Worm (Caenorhabditis elegans) whole organism, L4 larva: Measurements from ENCODE around the gene C50F4.4.

Source experiments
- D1046.2 ChIP-seq: fragments of 200-800 bp; sonication (Bioruptor generic); IDR thresholded peaks from 2 replicates; pipeline ENCODE4 v1.3.6; 2022; ENCODE audit warnings: missing genetic modification characterization, missing compliant biosample characterization
- F10B5.3 ChIP-seq: sonication (generic microtip); optimal IDR thresholded peaks from 2 replicates; lab custom pipeline; 2016; ENCODE audit warnings: mild to moderate bottlenecking, missing genetic modification characterization, missing compliant biosample characterization
- F26F4.8 ChIP-seq: fragments of 200-800 bp; sonication (Bioruptor generic); conservative IDR thresholded peaks from 2 replicates; pipeline ENCODE4 v1.3.6; 2022; ENCODE audit warnings: missing genetic modification characterization, missing compliant biosample characterization
- F44E2.7 ChIP-seq: fragments of 200-800 bp; sonication (Bioruptor generic); IDR thresholded peaks from 2 replicates; pipeline ENCODE4 v2.1.2; 2022; ENCODE audit warnings: missing genetic modification characterization, missing compliant biosample characterization
- F49E8.2 ChIP-seq: sonication (generic microtip); optimal IDR thresholded peaks from 2 replicates; lab custom pipeline; 2016; ENCODE audit warnings: missing compliant biosample characterization, mild to moderate bottlenecking, missing genetic modification characterization, borderline replicate concordance
- T26A8.4 ChIP-seq: fragments of 200-800 bp; sonication (Bioruptor generic); IDR thresholded peaks from 2 replicates; pipeline ENCODE4 v1.3.6; 2022; ENCODE audit warnings: missing genetic modification characterization, missing compliant biosample characterization
- Y105C5A.15 ChIP-seq: fragments of 200-800 bp; sonication (Bioruptor generic); IDR thresholded peaks from 2 replicates; pipeline ENCODE4 v1.3.6; 2022; ENCODE audit warnings: missing genetic modification characterization, missing compliant biosample characterization
- Y75B8A.6 ChIP-seq: fragments of 200-800 bp; sonication (Bioruptor generic); IDR thresholded peaks from 2 replicates; pipeline ENCODE4 v1.3.6; 2022; ENCODE audit warnings: missing genetic modification reagents, missing genetic modification characterization, missing compliant biosample characterization
- ZK546.5 ChIP-seq, 2 experiments: sonication (generic microtip); optimal IDR thresholded peaks; 2 replicates each; lab custom pipeline; 2017; ENCODE audit warnings: missing biosample characterization in 2 of 2, missing genetic modification characterization in 2 of 2
- aha-1 ChIP-seq: fragments of 150-350 bp; peaks from one replicate; lab custom pipeline; 2014; ENCODE audit warnings: missing biosample characterization, missing genetic modification characterization
- arid-1 ChIP-seq: fragments of 200-800 bp; sonication (Bioruptor generic); conservative IDR thresholded peaks from 2 replicates; pipeline ENCODE4 v1.3.6; 2022; ENCODE audit warnings: missing genetic modification reagents, missing genetic modification characterization, missing compliant biosample characterization
- ceh-20 ChIP-seq: fragments of 200-800 bp; sonication (Bioruptor generic); IDR thresholded peaks from 2 replicates; pipeline ENCODE4 v1.3.6; 2022; ENCODE audit warnings: missing genetic modification reagents, missing genetic modification characterization, missing compliant biosample characterization
- ceh-62 ChIP-seq: sonication (generic microtip); optimal IDR thresholded peaks from 2 replicates; lab custom pipeline; 2017; ENCODE audit warnings: missing biosample characterization, missing genetic modification characterization
- ctbp-1 ChIP-seq: fragments of 200-800 bp; sonication (Bioruptor generic); IDR thresholded peaks from 2 replicates; pipeline ENCODE4 v1.3.6; 2022; ENCODE audit warnings: missing genetic modification reagents, missing genetic modification characterization, missing compliant biosample characterization
- daf-16 ChIP-seq, 3 experiments: sonication (generic microtip); optimal IDR thresholded peaks; 2 replicates each; lab custom pipeline; 2016 to 2017; ENCODE audit warnings: missing genetic modification characterization in 3 of 3, missing genetic modification reagents in 3 of 3, mild to moderate bottlenecking in 2 of 3, missing compliant biosample characterization in 2 of 3, missing biosample characterization in 1 of 3, moderate library complexity in 1 of 3
- dmd-8 ChIP-seq: fragments of 200-800 bp; sonication (Bioruptor generic); IDR thresholded peaks from 2 replicates; pipeline ENCODE4 v1.3.6; 2022; ENCODE audit warnings: missing genetic modification characterization, missing compliant biosample characterization
- dpl-1 ChIP-seq: fragments of 150-350 bp; optimal IDR thresholded peaks from 2 replicates; lab custom pipeline; 2014; ENCODE audit warnings: missing biosample characterization, missing genetic modification reagents, missing genetic modification characterization
- duxl-1 ChIP-seq: sonication (generic microtip); optimal IDR thresholded peaks from 2 replicates; lab custom pipeline; 2016; ENCODE audit warnings: mild to moderate bottlenecking, missing genetic modification characterization, moderate library complexity, missing compliant biosample characterization; ENCODE audit not compliant: poor library complexity
- gei-8 ChIP-seq: fragments of 200-800 bp; sonication (Bioruptor generic); optimal IDR thresholded peaks from 2 replicates; lab custom pipeline; 2018; ENCODE audit warnings: mild to moderate bottlenecking, missing genetic modification characterization, missing compliant biosample characterization
- hif-1 ChIP-seq, 2 experiments: sonication (generic microtip); optimal IDR thresholded peaks; 2 replicates each; lab custom pipeline; 2016 to 2017; ENCODE audit warnings: missing compliant biosample characterization in 2 of 2, missing genetic modification characterization in 2 of 2, missing genetic modification reagents in 2 of 2, missing genotype in 2 of 2, mild to moderate bottlenecking in 1 of 2
- hlh-11 ChIP-seq: fragments of 200-800 bp; sonication (Bioruptor generic); optimal IDR thresholded peaks from 2 replicates; lab custom pipeline; 2018; ENCODE audit warnings: mild to moderate bottlenecking, missing genetic modification characterization, missing compliant biosample characterization
- hlh-30 ChIP-seq: sonication (generic microtip); optimal IDR thresholded peaks from 2 replicates; lab custom pipeline; 2017; ENCODE audit warnings: antibody characterized with exemption, mild to moderate bottlenecking, missing genetic modification characterization, missing compliant biosample characterization; ENCODE audit not compliant: insufficient read depth
- hmg-1.1 ChIP-seq: fragments of 200-800 bp; sonication (Bioruptor generic); IDR thresholded peaks from 2 replicates; pipeline ENCODE4 v1.3.6; 2022; ENCODE audit warnings: missing genetic modification reagents, missing genetic modification characterization, missing compliant biosample characterization
- lim-7 ChIP-seq: fragments of 200-800 bp; sonication (Bioruptor generic); IDR thresholded peaks from 2 replicates; pipeline ENCODE4 v1.3.6; 2022; ENCODE audit warnings: missing genetic modification characterization, missing compliant biosample characterization
- lin-1 ChIP-seq: fragments of 200-800 bp; sonication (Bioruptor generic); IDR thresholded peaks from 2 replicates; pipeline ENCODE4 v1.3.6; 2022; ENCODE audit warnings: missing genetic modification reagents, missing genetic modification characterization, missing compliant biosample characterization
- lin-29 ChIP-seq: fragments of 200-800 bp; sonication (Bioruptor generic); IDR thresholded peaks from 2 replicates; pipeline ENCODE4 v1.3.6; 2022; ENCODE audit warnings: missing genetic modification reagents, missing genetic modification characterization, missing compliant biosample characterization
- lin-38 ChIP-seq: fragments of 200-800 bp; sonication (Bioruptor generic); IDR thresholded peaks from 2 replicates; pipeline ENCODE4 v1.3.6; 2022; ENCODE audit warnings: missing genetic modification reagents, missing genetic modification characterization, missing compliant biosample characterization
- lir-3 ChIP-seq: sonication (generic microtip); optimal IDR thresholded peaks from 2 replicates; lab custom pipeline; 2016; ENCODE audit warnings: mild to moderate bottlenecking, missing genetic modification characterization, missing compliant biosample characterization
- lsy-2 ChIP-seq, 2 experiments: fragments of 150-350 bp in 1 of 2; sonication (generic microtip) in 1 of 2; optimal IDR thresholded peaks; 2 replicates each; lab custom pipeline; 2014 to 2017; ENCODE audit warnings: missing biosample characterization in 2 of 2, missing genetic modification characterization in 2 of 2
- mdt-29 ChIP-seq: fragments of 200-800 bp; sonication (Bioruptor generic); IDR thresholded peaks from 2 replicates; pipeline ENCODE4 v1.3.6; 2022; ENCODE audit warnings: missing genetic modification reagents, missing genetic modification characterization, missing compliant biosample characterization
- mep-1 ChIP-seq: fragments of 150-350 bp; sonication (generic microtip); optimal IDR thresholded peaks from 3 replicates; lab custom pipeline; 2014; ENCODE audit warnings: missing biosample characterization, missing genetic modification characterization
- mxl-2 ChIP-seq: fragments of 200-800 bp; sonication (Bioruptor generic); conservative IDR thresholded peaks from 2 replicates; pipeline ENCODE4 v1.3.6; 2022; ENCODE audit warnings: missing genetic modification reagents, missing genetic modification characterization, missing compliant biosample characterization
- mxl-3 ChIP-seq: fragments of 200-800 bp; sonication (Bioruptor generic); optimal IDR thresholded peaks from 2 replicates; lab custom pipeline; 2018; ENCODE audit warnings: mild to moderate bottlenecking, missing genetic modification characterization, missing compliant biosample characterization
- nhr-10 ChIP-seq: fragments of 150-350 bp; optimal IDR thresholded peaks from 2 replicates; lab custom pipeline; 2014; ENCODE audit warnings: missing biosample characterization, missing genetic modification characterization
- nhr-111 ChIP-seq: fragments of 200-800 bp; sonication (Bioruptor generic); optimal IDR thresholded peaks from 2 replicates; lab custom pipeline; 2018; ENCODE audit warnings: mild to moderate bottlenecking, missing genetic modification characterization, missing compliant biosample characterization
- nhr-25 ChIP-seq: sonication (generic microtip); optimal IDR thresholded peaks from 2 replicates; lab custom pipeline; 2017; ENCODE audit warnings: missing genetic modification characterization, mild to moderate bottlenecking, missing compliant biosample characterization, antibody characterized with exemption, moderate library complexity, borderline replicate concordance; ENCODE audit not compliant: insufficient read depth
- nhr-28 ChIP-seq: fragments of 150-350 bp; optimal IDR thresholded peaks from 2 replicates; lab custom pipeline; 2014; ENCODE audit warnings: missing biosample characterization, missing genetic modification characterization
- nhr-41 ChIP-seq: fragments of 200-800 bp; sonication (Bioruptor generic); IDR thresholded peaks from 2 replicates; pipeline ENCODE4 v1.3.6; 2022; ENCODE audit warnings: missing genetic modification reagents, missing genetic modification characterization, missing compliant biosample characterization
- nhr-6 ChIP-seq: fragments of 150-350 bp; optimal IDR thresholded peaks from 2 replicates; lab custom pipeline; 2014; ENCODE audit warnings: missing biosample characterization, missing genetic modification characterization
- nhr-77 ChIP-seq: fragments of 150-350 bp; optimal IDR thresholded peaks from 2 replicates; lab custom pipeline; 2014; ENCODE audit warnings: missing biosample characterization, missing genetic modification characterization
- pha-4 ChIP-seq, 2 experiments: fragments of 150-350 bp in 1 of 2; fragments of 200-800 bp in 1 of 2; sonication (Bioruptor generic) in 1 of 2; IDR thresholded peaks in 1 of 2; optimal IDR thresholded peaks in 1 of 2; 2 replicates each; pipeline versions ENCODE4 v1.3.6 to Lab custom; 2014 to 2022; ENCODE audit warnings: missing genetic modification characterization in 2 of 2, missing genetic modification reagents in 2 of 2, missing biosample characterization in 1 of 2, missing compliant biosample characterization in 1 of 2
- saeg-2 ChIP-seq: fragments of 200-800 bp; sonication (Bioruptor generic); IDR thresholded peaks from 2 replicates; pipeline ENCODE4 v1.3.6; 2022; ENCODE audit warnings: missing genetic modification reagents, missing genetic modification characterization, missing compliant biosample characterization
- snpc-1.2 ChIP-seq: fragments of 200-800 bp; sonication (Bioruptor generic); IDR thresholded peaks from 2 replicates; pipeline ENCODE4 v1.3.6; 2022; ENCODE audit warnings: missing genetic modification reagents, missing genetic modification characterization, missing compliant biosample characterization
- snpc-4 ChIP-seq: fragments of 150-350 bp; optimal IDR thresholded peaks from 2 replicates; lab custom pipeline; 2014; ENCODE audit warnings: missing biosample characterization, missing genetic modification characterization
- spr-1 ChIP-seq: sonication (generic microtip); optimal IDR thresholded peaks from 2 replicates; lab custom pipeline; 2016; ENCODE audit warnings: mild to moderate bottlenecking, missing genetic modification characterization, missing compliant biosample characterization
- unc-130 ChIP-seq: sonication (generic microtip); optimal IDR thresholded peaks from 2 replicates; lab custom pipeline; 2016; ENCODE audit warnings: missing genetic modification reagents, missing genetic modification characterization, missing compliant biosample characterization
- zag-1 ChIP-seq: fragments of 150-350 bp; optimal IDR thresholded peaks from 2 replicates; lab custom pipeline; 2014; ENCODE audit warnings: missing biosample characterization, missing genetic modification characterization

The C50F4.4 gene

DNA sequence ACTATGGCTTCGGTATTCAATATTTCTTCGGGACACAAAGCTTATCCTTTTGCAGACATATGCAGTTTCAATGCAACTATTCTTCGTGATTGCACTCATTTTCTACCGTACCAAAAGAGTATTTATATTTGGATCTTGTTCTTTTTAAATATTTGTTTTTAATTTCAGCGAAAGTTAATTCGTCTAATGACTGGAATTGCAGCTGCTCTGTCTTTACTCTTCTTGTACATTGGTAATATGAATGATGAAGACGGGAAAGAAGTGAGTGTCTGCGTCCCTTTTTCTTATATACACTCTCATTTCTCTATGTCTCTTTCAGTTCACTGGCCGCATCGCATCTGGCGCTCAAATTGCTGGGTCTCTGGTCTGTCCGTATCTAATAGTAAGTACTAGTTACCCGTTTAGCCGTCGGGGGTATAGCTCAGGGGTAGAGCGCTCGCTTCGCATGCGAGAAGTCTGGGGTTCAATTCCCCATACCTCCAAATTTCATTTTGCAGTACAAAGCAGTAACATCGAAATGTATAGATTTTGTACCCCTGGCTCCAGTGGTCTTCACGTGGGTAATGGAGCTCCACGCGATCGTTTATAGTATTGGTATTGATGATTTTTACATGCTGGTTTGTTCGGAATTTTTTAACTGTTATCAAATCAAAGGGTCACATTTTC lies 33.3 kb upstream of the C50F4.4 start (continued):
- TF ChIP-seq lin-1 (GFP tag; lab: Robert Waterston, UW) (peak; percentile 67; the same call in 1 of the 2 replicates), D1046.2 (GFP tag; lab: Robert Waterston, UW) (peak; percentile 86), lin-29 (GFP tag; lab: Robert Waterston, UW) (peak; percentile 56; the same call in 1 of the 2 replicates), zag-1 (tag; lab: Kevin White, UChicago) (no peak), snpc-4 (peak; percentile 81), ZK546.5 (tag; optimal IDR thresholded peaks at IDR 0.05; lab: Kevin White, UChicago) (no peak), spr-1 (tag; lab: Kevin White, UChicago) (peak; percentile 41), lsy-2 (tag; optimal IDR thresholded peaks at IDR 0.05; lab: Kevin White, UChicago) (peak in 1 of 2 experiments; percentile 65), F26F4.8 (GFP tag; lab: Robert Waterston, UW) (peak; percentile 77; the same call in 1 of the 2 replicates), arid-1 (peak; percentile 78), mxl-3 (GFP tag; lab: Kevin White, UChicago) (peak; percentile 54), nhr-77 (tag; lab: Kevin White, UChicago) (peak; percentile 12), hif-1 (tag; optimal IDR thresholded peaks at IDR 0.05; lab: Kevin White, UChicago) (peak; percentile 14 to 45), mep-1 (tag; lab: Kevin White, UChicago) (peak; percentile 56), mdt-29 (GFP tag; lab: Robert Waterston, UW) (peak; percentile 86), ceh-20 (GFP tag; lab: Robert Waterston, UW) (peak; percentile 84), dpl-1 (GFP tag; lab: Kevin White, UChicago) (peak; percentile 21), F44E2.7 (0 out of 2 replicates have a peak, but pooled peaks have one; percentile 69), lir-3 (peak; percentile 60), F49E8.2 (tag; lab: Kevin White, UChicago) (no peak), duxl-1 (tag; lab: Kevin White, UChicago) (peak; percentile 65), snpc-1.2 (GFP tag; lab: Robert Waterston, UW) (peak; percentile 85; the same call in 1 of the 2 replicates), mxl-2 (GFP tag; lab: Robert Waterston, UW) (0 out of 2 replicates have a peak, but pooled peaks have one; percentile 12), nhr-111 (GFP tag; lab: Kevin White, UChicago) (peak; percentile 6), lim-7 (GFP tag; lab: Robert Waterston, UW) (peak; percentile 87), ctbp-1 (GFP tag; lab: Robert Waterston, UW) (peak; percentile 87), ceh-62 (tag; lab: Kevin White, UChicago) (no peak), saeg-2 (peak; percentile 49; the same call in 1 of the 2 replicates), hlh-30 (tag; lab: Kevin White, UChicago) (peak; percentile 6), dmd-8 (GFP tag; lab: Robert Waterston, UW) (peak; percentile 97), daf-16 (GFP tag; optimal IDR thresholded peaks at IDR 0.05; lab: Kevin White, UChicago) (peak in 1 of 2 experiments; percentile 81), daf-16 (tag; optimal IDR thresholded peaks at IDR 0.05; lab: Kevin White, UChicago) (peak; percentile 51), gei-8 (peak; percentile 85), hmg-1.1 (GFP tag; lab: Robert Waterston, UW) (peak; percentile 87), Y75B8A.6 (GFP tag; lab: Robert Waterston, UW) (0 out of 2 replicates have a peak, but pooled peaks have one; percentile 80), nhr-28 (tag; lab: Kevin White, UChicago) (peak; percentile 59), nhr-41 (GFP tag; lab: Robert Waterston, UW) (peak; percentile 62; the same call in 1 of the 2 replicates), pha-4 (GFP tag; IDR thresholded peaks at IDR 0.05; lab: Robert Waterston, UW) (peak; percentile 88; the same call in 1 of the 2 replicates), pha-4 (tag; optimal IDR thresholded peaks at IDR 0.05; lab: Kevin White, UChicago) (no peak), unc-130 (GFP tag; lab: Kevin White, UChicago) (no peak), Y105C5A.15 (no peak), aha-1 (tag; lab: Kevin White, UChicago) (peak; percentile 95), lin-38 (GFP tag; lab: Robert Waterston, UW) (no peak; the same call in 1 of the 2 replicates), nhr-10 (tag; lab: Kevin White, UChicago) (no peak), T26A8.4 (GFP tag; lab: Robert Waterston, UW) (peak; percentile 88), hlh-11 (tag; lab: Kevin White, UChicago) (peak; percentile 65), F10B5.3 (tag; lab: Kevin White, UChicago) (no peak), nhr-6 (tag; lab: Kevin White, UChicago) (no peak), nhr-25 (tag; lab: Kevin White, UChicago) (peak; percentile 39)
